Fruit fly (Drosophila melanogaster) whole organism, wandering third instar larva: Measurements from ENCODE around the gene Cisd2.

Experiments
- Abd-B ChIP-seq: fragments of >200 bp; optimal IDR thresholded peaks from 2 replicates; lab custom pipeline; 2017; ENCODE audit warnings: missing biosample characterization, missing genetic modification characterization
- CG32264 ChIP-seq: fragments of 200-800 bp; sonication (Bioruptor generic); optimal IDR thresholded peaks from 2 replicates; lab custom pipeline; 2016; ENCODE audit warnings: missing biosample characterization, missing genetic modification characterization
- CrebA ChIP-seq: fragments of 200-800 bp; sonication (Bioruptor generic); optimal IDR thresholded peaks from 2 replicates; lab custom pipeline; 2016; ENCODE audit warnings: missing biosample characterization, mild to moderate bottlenecking, missing genetic modification characterization, borderline replicate concordance
- Dfd ChIP-seq: fragments of >200 bp; optimal IDR thresholded peaks from 2 replicates; lab custom pipeline; 2017; ENCODE audit warnings: missing biosample characterization, missing genetic modification characterization
- Dif ChIP-seq: fragments of 200-275, 200-300 bp; sonication (Bioruptor generic); optimal IDR thresholded peaks from 2 replicates; lab custom pipeline; 2018; ENCODE audit warnings: missing biosample characterization, missing genetic modification characterization; ENCODE audit not compliant: partially characterized antibody
- GATAd ChIP-seq: sonication (Bioruptor generic); optimal IDR thresholded peaks from 2 replicates; lab custom pipeline; 2016; ENCODE audit warnings: missing biosample characterization, missing genetic modification characterization
- Hnf4 ChIP-seq: fragments of 200-800 bp; sonication (Bioruptor generic); optimal IDR thresholded peaks from 2 replicates; lab custom pipeline; 2016; ENCODE audit warnings: missing biosample characterization, mild to moderate bottlenecking, missing genetic modification characterization
- Hr83 ChIP-seq: fragments of 200-300 bp; sonication (Bioruptor generic); optimal IDR thresholded peaks from 2 replicates; lab custom pipeline; 2016; ENCODE audit warnings: missing biosample characterization, mild to moderate bottlenecking, missing genetic modification characterization, moderate library complexity; ENCODE audit not compliant: poor library complexity, severe bottlenecking
- Jra ChIP-seq: sonication (Bioruptor generic); optimal IDR thresholded peaks from 2 replicates; lab custom pipeline; 2016; ENCODE audit warnings: missing biosample characterization, missing genetic modification characterization
- Mio ChIP-seq: sonication (Bioruptor generic); optimal IDR thresholded peaks from 2 replicates; lab custom pipeline; 2016; ENCODE audit warnings: missing biosample characterization, missing genetic modification characterization
- Myc ChIP-seq: fragments of >200 bp; optimal IDR thresholded peaks from 2 replicates; lab custom pipeline; 2017
- N ChIP-seq: fragments of >200 bp; optimal IDR thresholded peaks from 2 replicates; lab custom pipeline; 2018; ENCODE audit warnings: missing biosample characterization, missing external identifiers, missing genetic modification characterization
- OdsH ChIP-seq: fragments of 200-800 bp; sonication (Bioruptor generic); optimal IDR thresholded peaks from 2 replicates; lab custom pipeline; 2016; ENCODE audit warnings: missing biosample characterization, mild to moderate bottlenecking, missing genetic modification characterization
- Rel ChIP-seq, 2 experiments: fragments of 200-800 bp; sonication (Bioruptor generic) in 1 of 2; optimal IDR thresholded peaks; 2 replicates in 1 of 2; 3 replicates in 1 of 2; lab custom pipeline; 2016 to 2019; ENCODE audit warnings: mild to moderate bottlenecking in 2 of 2, missing biosample characterization in 2 of 2, missing genetic modification characterization in 2 of 2, moderate library complexity in 1 of 2
- Sp1 ChIP-seq: fragments of 200-800 bp; sonication (Bioruptor generic); optimal IDR thresholded peaks from 3 replicates; lab custom pipeline; 2019; ENCODE audit warnings: missing biosample characterization, mild to moderate bottlenecking, missing genetic modification characterization, moderate library complexity
- Vsx2 ChIP-seq: fragments of 200-300, 225-300 bp; sonication (Bioruptor generic); optimal IDR thresholded peaks from 2 replicates; lab custom pipeline; 2018; ENCODE audit warnings: missing biosample characterization, missing genetic modification characterization; ENCODE audit not compliant: partially characterized antibody
- br ChIP-seq: fragments of 200-800 bp; sonication (Bioruptor generic); optimal IDR thresholded peaks from 2 replicates; lab custom pipeline; 2016; ENCODE audit warnings: missing biosample characterization, missing genetic modification characterization
- brk ChIP-seq: fragments of 200-800 bp; sonication (Bioruptor generic); optimal IDR thresholded peaks from 2 replicates; lab custom pipeline; 2016; ENCODE audit warnings: missing biosample characterization, mild to moderate bottlenecking, missing genetic modification characterization
- dmrt93B ChIP-seq: fragments of 200-800 bp; sonication (Bioruptor generic); optimal IDR thresholded peaks from 2 replicates; lab custom pipeline; 2018; ENCODE audit warnings: missing biosample characterization, mild to moderate bottlenecking, missing genetic modification characterization
- dsf ChIP-seq: sonication (Bioruptor generic); optimal IDR thresholded peaks from 2 replicates; lab custom pipeline; 2016; ENCODE audit warnings: missing biosample characterization, missing genetic modification characterization, borderline replicate concordance
- ey ChIP-seq: fragments of 200-800 bp; sonication (Bioruptor generic); optimal IDR thresholded peaks from 2 replicates; lab custom pipeline; 2016; ENCODE audit warnings: missing biosample characterization, missing genetic modification characterization
- fru ChIP-seq: fragments of 200-800 bp; sonication (Bioruptor generic); optimal IDR thresholded peaks from 3 replicates; lab custom pipeline; 2016; ENCODE audit warnings: missing biosample characterization, mild to moderate bottlenecking, missing genetic modification characterization
- h ChIP-seq: fragments of 200-800 bp; sonication (Bioruptor generic); optimal IDR thresholded peaks from 3 replicates; lab custom pipeline; 2016; ENCODE audit warnings: missing biosample characterization, mild to moderate bottlenecking, missing genetic modification characterization
- jim ChIP-seq: fragments of 175-275, 200-325 bp; sonication (Bioruptor generic); optimal IDR thresholded peaks from 2 replicates; lab custom pipeline; 2016; ENCODE audit warnings: missing biosample characterization, mild to moderate bottlenecking, missing genetic modification characterization
- lola ChIP-seq: fragments of >200 bp; optimal IDR thresholded peaks from 2 replicates; lab custom pipeline; 2017; ENCODE audit warnings: missing biosample characterization, missing genetic modification characterization
- pan ChIP-seq: fragments of >200 bp; optimal IDR thresholded peaks from 2 replicates; lab custom pipeline; 2017
- rgr ChIP-seq: fragments of 200-800 bp; sonication (Bioruptor generic); optimal IDR thresholded peaks from 3 replicates; lab custom pipeline; 2016; ENCODE audit warnings: missing biosample characterization, mild to moderate bottlenecking, missing genetic modification characterization
- sage ChIP-seq: fragments of 200-800 bp; sonication (Bioruptor generic); optimal IDR thresholded peaks from 2 replicates; lab custom pipeline; 2016; ENCODE audit warnings: missing biosample characterization, mild to moderate bottlenecking, missing genetic modification characterization
- sv ChIP-seq: fragments of 200-800 bp; sonication (Bioruptor generic); optimal IDR thresholded peaks from 3 replicates; lab custom pipeline; 2016; ENCODE audit warnings: missing biosample characterization, missing genetic modification characterization
- usp ChIP-seq: fragments of >200 bp; optimal IDR thresholded peaks from 2 replicates; lab custom pipeline; 2017; ENCODE audit warnings: missing biosample characterization, missing genetic modification characterization
- woc ChIP-seq: sonication (Bioruptor generic); optimal IDR thresholded peaks from 2 replicates; lab custom pipeline; 2016; ENCODE audit warnings: missing biosample characterization, mild to moderate bottlenecking, missing genetic modification characterization

Gene Cisd2

dm6 chr3R:29228745-29229448 is 5.7 kb upstream of the Cisd2 start, which contains the start of gene Usp1:
Usp1 (plus strand) TSS chr3R:29229161.
- TF ChIP-seq Abd-B (GFP tag; lab: Kevin White, UChicago) (no peak), Hr83 (peak; percentile 48), N (GFP tag; lab: Kevin White, UChicago) (peak; percentile 11), h (GFP tag; lab: Kevin White, UChicago) (peak; percentile 19)
- TF ChIP-seq, all 38 proteins: peak for 3

dm6 chr3R:29227675-29228211 is 4.5 kb upstream of the Cisd2 start, which contains the start of gene CG14507:
CG14507 (minus strand) TSS chr3R:29227725.
- TF ChIP-seq lola (no peak), Myc (no peak), usp (no peak), sage (GFP tag; lab: Kevin White, UChicago) (no peak), Mio (GFP tag; lab: Kevin White, UChicago) (no peak), dmrt93B (GFP tag; lab: Kevin White, UChicago) (no peak), CG32264 (GFP tag; lab: Kevin White, UChicago) (no peak), OdsH (GFP tag; lab: Kevin White, UChicago) (no peak), rgr (no peak), GATAd (GFP tag; lab: Kevin White, UChicago) (no peak), sv (no peak), Rel (GFP tag; optimal IDR thresholded peaks at IDR 0.05; lab: Kevin White, UChicago) (no peak), Rel (tag; optimal IDR thresholded peaks at IDR 0.05; lab: Kevin White, UChicago) (no peak), br (GFP tag; lab: Kevin White, UChicago) (no peak)

dm6 chr3R:29221168-29221567 is 2.1 kb downstream of the Cisd2 start:
- TF ChIP-seq Vsx2 (GFP tag; lab: Kevin White, UChicago), result no peak
- TF ChIP-seq dmrt93B (GFP tag; lab: Kevin White, UChicago), result no peak
- TF ChIP-seq usp, result no peak
- TF ChIP-seq N (GFP tag; lab: Kevin White, UChicago), result no peak
- no peak for TF ChIP-seq woc (GFP tag; lab: Kevin White, UChicago)
- TF ChIP-seq ey (GFP tag; lab: Kevin White, UChicago), result no peak
- no peak for TF ChIP-seq CrebA (GFP tag; lab: Kevin White, UChicago)
- TF ChIP-seq dsf (GFP tag; lab: Kevin White, UChicago), result no peak
- no peak for TF ChIP-seq pan
- no peak for TF ChIP-seq Dif
- TF ChIP-seq h (GFP tag; lab: Kevin White, UChicago), result no peak
- TF ChIP-seq Sp1 (GFP tag; lab: Kevin White, UChicago), result no peak
- TF ChIP-seq Jra (GFP tag; lab: Kevin White, UChicago), result no peak
- TF ChIP-seq CG32264 (GFP tag; lab: Kevin White, UChicago), result no peak
- TF ChIP-seq sage (GFP tag; lab: Kevin White, UChicago), result no peak
- TF ChIP-seq Abd-B (GFP tag; lab: Kevin White, UChicago), result no peak
- TF ChIP-seq brk (GFP tag; lab: Kevin White, UChicago), result no peak

DNA sequence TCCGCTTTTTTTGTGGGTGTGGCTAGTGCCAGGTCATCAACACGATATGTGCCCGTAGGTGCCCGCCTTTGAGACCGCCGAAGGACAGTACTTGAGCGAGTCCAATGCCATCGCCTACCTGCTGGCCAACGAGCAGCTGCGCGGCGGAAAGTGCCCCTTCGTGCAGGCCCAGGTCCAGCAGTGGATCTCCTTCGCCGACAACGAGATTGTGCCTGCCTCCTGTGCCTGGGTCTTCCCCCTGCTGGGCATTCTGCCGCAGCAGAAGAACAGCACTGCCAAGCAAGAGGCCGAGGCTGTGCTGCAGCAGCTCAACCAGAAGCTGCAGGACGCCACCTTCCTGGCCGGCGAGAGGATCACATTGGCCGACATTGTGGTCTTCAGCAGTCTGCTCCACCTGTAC is 2.6 kb downstream of the Cisd2 start:
- no peak for TF ChIP-seq ey (GFP tag; lab: Kevin White, UChicago)
- TF ChIP-seq Hnf4 (GFP tag; lab: Kevin White, UChicago), result no peak
- no peak for TF ChIP-seq Mio (GFP tag; lab: Kevin White, UChicago)
- TF ChIP-seq jim (GFP tag; lab: Kevin White, UChicago), result no peak
- no peak for TF ChIP-seq pan
- no peak for TF ChIP-seq GATAd (GFP tag; lab: Kevin White, UChicago)
- no peak for TF ChIP-seq Myc
- TF ChIP-seq br (GFP tag; lab: Kevin White, UChicago), result no peak
- TF ChIP-seq CrebA (GFP tag; lab: Kevin White, UChicago), result no peak
- TF ChIP-seq Dfd (GFP tag; lab: Kevin White, UChicago), result no peak
- TF ChIP-seq fru (GFP tag; lab: Kevin White, UChicago), result no peak
